Fruit fly (Drosophila melanogaster) whole organism, embryonic: ENCODE data around the gene Rab9.

ENCODE experiments used
- Bdp1 ChIP-seq: fragments of 200-800 bp; sonication (Bioruptor generic); optimal IDR thresholded peaks from 3 replicates; lab custom pipeline; 2016; ENCODE audit warnings: missing biosample characterization, missing genetic modification characterization
- CG10147 ChIP-seq: fragments of 200-800 bp; sonication (Bioruptor generic); optimal IDR thresholded peaks from 2 replicates; lab custom pipeline; 2019; ENCODE audit warnings: missing biosample characterization, mild to moderate bottlenecking, missing genetic modification characterization, moderate library complexity
- CG11456 ChIP-seq: fragments of 200-800 bp; sonication (Bioruptor generic); IDR thresholded peaks from 3 replicates; pipeline ENCODE4 v1.3.6; 2022; ENCODE audit warnings: missing biosample characterization, missing genetic modification characterization
- CG11560 ChIP-seq: fragments of 200-800 bp; sonication (Bioruptor generic); IDR thresholded peaks from 3 replicates; pipeline ENCODE4 v1.3.6; 2022; ENCODE audit warnings: missing biosample characterization, missing genetic modification characterization
- CG12299 ChIP-seq: fragments of 200-800 bp; sonication (Bioruptor generic); optimal IDR thresholded peaks from 2 replicates; lab custom pipeline; 2018; ENCODE audit warnings: missing biosample characterization, mild to moderate bottlenecking, missing genetic modification characterization
- CG12942 ChIP-seq: fragments of 200-800 bp; sonication (Bioruptor generic); optimal IDR thresholded peaks from 3 replicates; lab custom pipeline; 2016; ENCODE audit warnings: missing biosample characterization, missing genetic modification characterization
- CG1529 ChIP-seq: fragments of 200-800 bp; sonication (Bioruptor generic); optimal IDR thresholded peaks from 3 replicates; lab custom pipeline; 2018; ENCODE audit warnings: missing biosample characterization, missing genetic modification characterization
- CG15514 ChIP-seq: fragments of 200-800 bp; sonication (Bioruptor generic); optimal IDR thresholded peaks from 3 replicates; lab custom pipeline; 2017; ENCODE audit warnings: missing biosample characterization, missing genetic modification characterization, mild to moderate bottlenecking, moderate library complexity, missing genetic modification reagents
- CG17385 ChIP-seq: fragments of 200-800 bp; sonication (Bioruptor generic); optimal IDR thresholded peaks from 3 replicates; lab custom pipeline; 2018; ENCODE audit warnings: missing biosample characterization, mild to moderate bottlenecking, missing genetic modification characterization
- CG2678 ChIP-seq: fragments of 200-800 bp; sonication (Bioruptor generic); optimal IDR thresholded peaks from 3 replicates; lab custom pipeline; 2019; ENCODE audit warnings: missing biosample characterization, mild to moderate bottlenecking, missing genetic modification characterization, moderate library complexity
- CG31224 ChIP-seq: fragments of 200-800 bp; sonication (Bioruptor generic); IDR thresholded peaks from 2 replicates; pipeline ENCODE4 v1.3.6; 2022; ENCODE audit warnings: missing biosample characterization, missing genetic modification characterization
- CG34224 ChIP-seq: fragments of 200-800 bp; sonication (Bioruptor generic); IDR thresholded peaks from 3 replicates; pipeline ENCODE4 v1.3.6; 2022; ENCODE audit warnings: missing biosample characterization, missing genetic modification characterization; ENCODE audit not compliant: partially characterized antibody
- CG3847 ChIP-seq: fragments of 200-800 bp; sonication (Bioruptor generic); IDR thresholded peaks from 2 replicates; pipeline ENCODE4 v1.3.6; 2022; ENCODE audit warnings: missing biosample characterization, missing genetic modification characterization
- CG4820 ChIP-seq: fragments of 200-800 bp; sonication (Bioruptor generic); optimal IDR thresholded peaks from 3 replicates; lab custom pipeline; 2016; ENCODE audit warnings: missing biosample characterization, missing genetic modification characterization
- CG6254 ChIP-seq: fragments of 200-800 bp; sonication (Bioruptor generic); optimal IDR thresholded peaks from 3 replicates; lab custom pipeline; 2017; ENCODE audit warnings: mild to moderate bottlenecking, missing biosample characterization, missing genetic modification reagents, missing genetic modification characterization
- CG7839 ChIP-seq: fragments of 200-800 bp; sonication (Bioruptor generic); optimal IDR thresholded peaks from 3 replicates; lab custom pipeline; 2018; ENCODE audit warnings: missing biosample characterization, mild to moderate bottlenecking, missing genetic modification characterization, moderate library complexity
- CG8290 ChIP-seq, 3 experiments: fragments of 200-800 bp; sonication (Bioruptor generic); optimal IDR thresholded peaks; 2 replicates each; lab custom pipeline; 2016 to 2019; ENCODE audit warnings: missing biosample characterization in 3 of 3, missing genetic modification characterization in 3 of 3, mild to moderate bottlenecking in 2 of 3, moderate library complexity in 1 of 3
- CG9932 ChIP-seq: fragments of 200-800 bp; sonication (Bioruptor generic); IDR thresholded peaks from 2 replicates; pipeline ENCODE4 v1.3.6; 2022; ENCODE audit warnings: missing biosample characterization, missing genetic modification characterization
- Dbx ChIP-seq: fragments of 200-800 bp; sonication (Bioruptor generic); IDR thresholded peaks from 3 replicates; pipeline ENCODE4 v1.3.6; 2022; ENCODE audit warnings: missing biosample characterization, missing genetic modification characterization
- Deaf1 ChIP-seq: fragments of 200-800 bp; optimal IDR thresholded peaks from 3 replicates; lab custom pipeline; 2019; ENCODE audit warnings: missing biosample characterization, mild to moderate bottlenecking, missing genetic modification characterization, moderate library complexity
- Eip74EF ChIP-seq, 2 experiments: fragments of 200-800 bp in 1 of 2; fragments of >200 bp in 1 of 2; sonication (Bioruptor generic) in 1 of 2; optimal IDR thresholded peaks; 2 replicates each; lab custom pipeline; 2017 to 2019; ENCODE audit warnings: missing biosample characterization in 2 of 2, missing genetic modification characterization in 2 of 2, mild to moderate bottlenecking in 1 of 2, moderate library complexity in 1 of 2
- Fer2 ChIP-seq: fragments of 200-800 bp; sonication (Bioruptor generic); optimal IDR thresholded peaks from 2 replicates; lab custom pipeline; 2018; ENCODE audit warnings: missing biosample characterization, mild to moderate bottlenecking, missing genetic modification characterization, moderate library complexity
- Meics ChIP-seq: fragments of 200-800 bp; sonication (Bioruptor generic); optimal IDR thresholded peaks from 2 replicates; lab custom pipeline; 2017; ENCODE audit warnings: missing biosample characterization, mild to moderate bottlenecking, missing genetic modification characterization
- Mrtf ChIP-seq: fragments of 200-800 bp; sonication (Bioruptor generic); IDR thresholded peaks from 3 replicates; pipeline ENCODE4 v1.3.6; 2022; ENCODE audit warnings: missing biosample characterization, missing genetic modification characterization
- NFAT ChIP-seq: fragments of 200-800 bp; sonication (Bioruptor generic); IDR thresholded peaks from 2 replicates; pipeline ENCODE4 v1.3.6; 2022; ENCODE audit warnings: missing biosample characterization, missing genetic modification characterization
- Nf-YC ChIP-seq: fragments of 200-800 bp; optimal IDR thresholded peaks from 3 replicates; lab custom pipeline; 2019; ENCODE audit warnings: missing biosample characterization, mild to moderate bottlenecking, missing genetic modification characterization, moderate library complexity
- Oli ChIP-seq: fragments of 200-800 bp; sonication (Bioruptor generic); optimal IDR thresholded peaks from 2 replicates; lab custom pipeline; 2018; ENCODE audit warnings: missing biosample characterization, mild to moderate bottlenecking, missing genetic modification characterization, moderate library complexity
- Pdp1 ChIP-seq, 2 experiments: fragments of 200-800 bp; sonication (Bioruptor generic); optimal IDR thresholded peaks; 3 replicates each; lab custom pipeline; 2016; ENCODE audit warnings: missing biosample characterization in 2 of 2, missing genetic modification characterization in 2 of 2, mild to moderate bottlenecking in 1 of 2, moderate library complexity in 1 of 2
- Sin3A ChIP-seq: fragments of >200 bp; optimal IDR thresholded peaks from 2 replicates; lab custom pipeline; 2018
- Usf ChIP-seq: fragments of 200-800 bp; sonication (Bioruptor generic); optimal IDR thresholded peaks from 2 replicates; lab custom pipeline; 2017; ENCODE audit warnings: missing genotype, missing biosample characterization, missing genetic modification characterization
- Xbp1 ChIP-seq: fragments of 200-800 bp; sonication (Bioruptor generic); optimal IDR thresholded peaks from 3 replicates; lab custom pipeline; 2016; ENCODE audit warnings: missing biosample characterization, mild to moderate bottlenecking, missing genetic modification characterization
- bab2 ChIP-seq: fragments of 200-800 bp; sonication (Bioruptor generic); optimal IDR thresholded peaks from 2 replicates; lab custom pipeline; 2016; ENCODE audit warnings: missing biosample characterization, missing genetic modification characterization
- cato ChIP-seq: fragments of 200-800 bp; sonication (Bioruptor generic); optimal IDR thresholded peaks from 2 replicates; lab custom pipeline; 2016; ENCODE audit warnings: missing biosample characterization, missing genetic modification characterization, borderline replicate concordance
- caup ChIP-seq: fragments of 200-800 bp; sonication (Bioruptor generic); optimal IDR thresholded peaks from 3 replicates; lab custom pipeline; 2017; ENCODE audit warnings: missing biosample characterization, mild to moderate bottlenecking, missing genetic modification characterization, moderate library complexity; ENCODE audit not compliant: severe bottlenecking
- chn ChIP-seq: fragments of 200-800 bp; sonication (Bioruptor generic); optimal IDR thresholded peaks from 2 replicates; lab custom pipeline; 2016; ENCODE audit warnings: missing biosample characterization, missing genetic modification characterization
- ci ChIP-seq: fragments of 200-800 bp; sonication (Bioruptor generic); IDR thresholded peaks from 3 replicates; pipeline ENCODE4 v1.3.6; 2022; ENCODE audit warnings: missing biosample characterization, missing genetic modification characterization
- dan ChIP-seq: fragments of 200-800 bp; sonication (Bioruptor generic); IDR thresholded peaks from 2 replicates; pipeline ENCODE4 v1.3.6; 2022; ENCODE audit warnings: missing biosample characterization, missing genetic modification characterization
- dysf ChIP-seq: fragments of 200-800 bp; sonication (Bioruptor generic); IDR thresholded peaks from 3 replicates; pipeline ENCODE4 v1.3.6; 2022; ENCODE audit warnings: missing biosample characterization, missing genetic modification characterization
- esg ChIP-seq: fragments of 200-800 bp; sonication (Bioruptor generic); conservative IDR thresholded peaks from 2 replicates; pipeline ENCODE4 v1.3.6; 2022; ENCODE audit warnings: missing biosample characterization, missing genetic modification characterization
- fru ChIP-seq: fragments of >200 bp; optimal IDR thresholded peaks from 2 replicates; lab custom pipeline; 2017
- grn ChIP-seq: fragments of 200-800 bp; sonication (Bioruptor generic); optimal IDR thresholded peaks from 3 replicates; lab custom pipeline; 2017; ENCODE audit warnings: missing biosample characterization, missing genetic modification characterization
- ham ChIP-seq: fragments of 200-800 bp; sonication (Bioruptor generic); IDR thresholded peaks from 2 replicates; pipeline ENCODE4 v1.3.6; 2022; ENCODE audit warnings: missing biosample characterization, missing genetic modification characterization
- kni ChIP-seq: fragments of 200-800 bp; sonication (Bioruptor generic); optimal IDR thresholded peaks from 3 replicates; lab custom pipeline; 2017; ENCODE audit warnings: mild to moderate bottlenecking, missing biosample characterization, missing genetic modification reagents, missing genetic modification characterization
- lilli ChIP-seq: fragments of 200-800 bp; sonication (Bioruptor generic); optimal IDR thresholded peaks from 3 replicates; lab custom pipeline; 2016; ENCODE audit warnings: missing biosample characterization, missing genetic modification characterization
- p53 ChIP-seq: fragments of 200-800 bp; sonication (Bioruptor generic); optimal IDR thresholded peaks from 2 replicates; lab custom pipeline; 2016; ENCODE audit warnings: missing biosample characterization, missing genetic modification characterization
- shn ChIP-seq: fragments of 200-800 bp; sonication (Bioruptor generic); optimal IDR thresholded peaks from 3 replicates; lab custom pipeline; 2016; ENCODE audit warnings: missing biosample characterization, missing genetic modification characterization
- sim ChIP-seq: fragments of 200-800 bp; sonication (Bioruptor generic); IDR thresholded peaks from 2 replicates; pipeline ENCODE4 v1.3.6; 2022; ENCODE audit warnings: missing biosample characterization, missing genetic modification characterization
- sug ChIP-seq: fragments of 200-800 bp; optimal IDR thresholded peaks from 2 replicates; lab custom pipeline; 2019; ENCODE audit warnings: missing biosample characterization, mild to moderate bottlenecking, missing genetic modification characterization, moderate library complexity
- tll ChIP-seq, 2 experiments: fragments of 200-800 bp in 1 of 2; fragments of >200 bp in 1 of 2; sonication (Bioruptor generic) in 1 of 2; optimal IDR thresholded peaks; 2 replicates each; lab custom pipeline; 2017 to 2019; ENCODE audit warnings: missing biosample characterization in 2 of 2, missing genetic modification characterization in 2 of 2, mild to moderate bottlenecking in 1 of 2, moderate library complexity in 1 of 2
- tna ChIP-seq: fragments of 200-800 bp; sonication (Bioruptor generic); IDR thresholded peaks from 2 replicates; pipeline ENCODE4 v1.3.6; 2022; ENCODE audit warnings: missing biosample characterization, missing genetic modification characterization; ENCODE audit not compliant: partially characterized antibody
- toy ChIP-seq: fragments of 200-800 bp; sonication (Bioruptor generic); IDR thresholded peaks from 2 replicates; pipeline ENCODE4 v1.3.6; 2022; ENCODE audit warnings: missing biosample characterization, missing genetic modification characterization

Gene Rab9

DNA sequence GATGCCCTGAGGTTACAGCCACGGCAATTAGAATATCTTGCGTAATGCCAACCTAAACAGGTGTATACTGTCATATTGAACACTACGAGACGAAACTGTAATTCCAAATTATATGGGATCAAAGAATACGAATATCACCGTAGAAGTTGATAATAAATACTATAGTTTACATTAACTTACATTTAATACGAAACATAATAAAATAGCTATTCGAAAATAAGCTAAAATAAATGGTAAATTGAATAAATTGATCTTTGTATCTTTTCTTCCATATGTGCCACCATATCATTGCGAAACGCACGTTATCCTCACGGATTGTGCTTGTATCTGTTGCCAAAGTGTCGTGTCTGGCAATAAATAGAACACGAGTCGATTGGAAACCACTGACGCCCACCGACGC is 16.5 kb upstream of the Rab9 start (continued):
- no peak for TF ChIP-seq esg
- TF ChIP-seq tll (GFP tag; optimal IDR thresholded peaks at IDR 0.05; lab: Kevin White, UChicago): no peak
- no peak for TF ChIP-seq toy (GFP tag; lab: Robert Waterston, UW)
- no peak for TF ChIP-seq CG15514 (GFP tag; lab: Kevin White, UChicago)
- peak; percentile 37 for TF ChIP-seq CG7839 (tag; lab: Kevin White, UChicago)
- TF ChIP-seq CG1529 (GFP tag; lab: Kevin White, UChicago): no peak
- TF ChIP-seq CG2678: peak; percentile 40
- no peak for TF ChIP-seq chn (GFP tag; lab: Kevin White, UChicago)
- TF ChIP-seq lilli (GFP tag; lab: Kevin White, UChicago): peak; percentile 14
- TF ChIP-seq fru (lab: Kevin White, UChicago): no peak
- TF ChIP-seq Oli: no peak
- no peak for TF ChIP-seq CG34224 (GFP tag; lab: Robert Waterston, UW)
- no peak for TF ChIP-seq CG4820 (GFP tag; lab: Kevin White, UChicago)
- no peak for TF ChIP-seq CG6254 (GFP tag; lab: Kevin White, UChicago)
- TF ChIP-seq tna (GFP tag; lab: Robert Waterston, UW): no peak
- no peak for TF ChIP-seq CG8290 (GFP tag; optimal IDR thresholded peaks at IDR 0.05; lab: Kevin White, UChicago)
- peak in 1 of 2 experiments; percentile 17 for TF ChIP-seq CG8290 (tag; optimal IDR thresholded peaks at IDR 0.05; lab: Kevin White, UChicago)
- TF ChIP-seq Bdp1 (GFP tag; lab: Kevin White, UChicago): no peak
- no peak for TF ChIP-seq ci (GFP tag; lab: Robert Waterston, UW)
- TF ChIP-seq CG12299 (tag; lab: Kevin White, UChicago): no peak
- peak; percentile 16 for TF ChIP-seq caup
- no peak for TF ChIP-seq CG11560 (tag; lab: Robert Waterston, UW)
- peak; percentile 15 for TF ChIP-seq sug (tag; lab: Kevin White, UChicago)
- TF ChIP-seq p53 (GFP tag; lab: Kevin White, UChicago): no peak
- no peak for TF ChIP-seq grn
- no peak for TF ChIP-seq kni (GFP tag; lab: Kevin White, UChicago)
- TF ChIP-seq dan (GFP tag; lab: Robert Waterston, UW): no peak
- no peak for TF ChIP-seq CG17385
- TF ChIP-seq bab2 (GFP tag; lab: Kevin White, UChicago): no peak
- no peak for TF ChIP-seq CG12942 (GFP tag; lab: Kevin White, UChicago)
- TF ChIP-seq Sin3A: no peak
- no peak for TF ChIP-seq sim (GFP tag; lab: Robert Waterston, UW)
- peak; percentile 45 for TF ChIP-seq CG9932 (GFP tag; lab: Robert Waterston, UW)
- 0 out of 3 replicates have a peak, but pooled peaks have one; percentile 20 for TF ChIP-seq Dbx (GFP tag; lab: Robert Waterston, UW)
- TF ChIP-seq Fer2 (tag; lab: Kevin White, UChicago): no peak
- TF ChIP-seq Deaf1 (tag; lab: Kevin White, UChicago): peak; percentile 3
- TF ChIP-seq Usf (GFP tag; lab: Kevin White, UChicago): no peak
- TF ChIP-seq CG3847: 0 out of 2 replicates have a peak, but pooled peaks have one; percentile 38
- peak; percentile 4 for TF ChIP-seq Nf-YC (tag; lab: Kevin White, UChicago)
- no peak for TF ChIP-seq CG31224
- TF ChIP-seq NFAT (GFP tag; lab: Robert Waterston, UW): no peak
- no peak for TF ChIP-seq cato (GFP tag; lab: Kevin White, UChicago)
- TF ChIP-seq CG10147 (GFP tag; lab: Kevin White, UChicago): peak; percentile 15
- TF ChIP-seq ham (GFP tag; lab: Robert Waterston, UW): no peak
- no peak for TF ChIP-seq shn (GFP tag; lab: Kevin White, UChicago)
- peak; percentile 28; the same call in 1 of the 3 replicates for TF ChIP-seq Mrtf (GFP tag; lab: Robert Waterston, UW)
- no peak for TF ChIP-seq Xbp1 (GFP tag; lab: Kevin White, UChicago)
- TF ChIP-seq dysf (GFP tag; lab: Robert Waterston, UW): peak; percentile 67; the same call in 2 of the 3 replicates
- peak in 1 of 2 experiments; percentile 33 for TF ChIP-seq Pdp1 (GFP tag; optimal IDR thresholded peaks at IDR 0.05; lab: Kevin White, UChicago)
- 0 out of 3 replicates have a peak, but pooled peaks have one; percentile 41 for TF ChIP-seq CG11456
- TF ChIP-seq Eip74EF (GFP tag; optimal IDR thresholded peaks at IDR 0.05; lab: Kevin White, UChicago): no peak
- peak; percentile 49 for TF ChIP-seq Meics (GFP tag; lab: Kevin White, UChicago)
